Worm (Caenorhabditis elegans) whole organism, early embryonic: ENCODE data around the gene C01G10.17.

Experiments
- ama-1 ChIP-seq: fragments of 150-350 bp; optimal IDR thresholded peaks from 2 replicates; lab custom pipeline; 2014
- sea-1 ChIP-seq: fragments of 200-800 bp; sonication (Bioruptor generic); conservative IDR thresholded peaks from 2 replicates; pipeline ENCODE4 v1.3.6; 2022; ENCODE audit warnings: missing genetic modification characterization, missing compliant biosample characterization

DNA sequence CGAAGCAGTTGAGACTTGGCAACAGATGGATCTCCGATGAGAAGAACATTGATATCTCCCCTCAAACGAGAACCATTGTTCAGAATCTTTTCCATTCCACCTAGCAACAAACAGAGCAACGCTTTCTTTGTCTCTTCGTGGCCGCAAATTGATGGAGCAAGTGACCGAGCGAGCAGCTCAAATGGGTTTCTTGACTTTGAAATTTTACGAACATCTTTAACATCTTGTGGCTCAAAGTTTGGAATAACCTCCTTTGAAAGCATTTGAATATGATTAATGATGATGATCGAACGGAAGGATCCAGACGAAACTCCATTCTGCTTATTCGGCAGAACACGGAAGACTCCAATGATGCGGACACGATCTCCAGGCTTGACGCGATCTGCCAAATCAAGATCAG, 32.1 kb upstream of the C01G10.17 start:
- TF ChIP-seq sea-1 (GFP tag; lab: Robert Waterston, UW), result no peak
- TF ChIP-seq ama-1 (lab: Kevin White, UChicago), result no peak
